Worm (Caenorhabditis elegans) whole organism, L2 larva: ENCODE data around the gene panl-3.

Experiments used
- C34F6.9 ChIP-seq: fragments of 150-350 bp; optimal IDR thresholded peaks from 2 replicates; lab custom pipeline; 2014; ENCODE audit warnings: missing biosample characterization, missing genetic modification characterization
- F13H6.1 ChIP-seq: sonication (generic microtip); optimal IDR thresholded peaks from 2 replicates; lab custom pipeline; 2016; ENCODE audit warnings: missing genetic modification characterization, missing compliant biosample characterization
- R02D3.7 ChIP-seq: fragments of 150-350 bp; optimal IDR thresholded peaks from 2 replicates; lab custom pipeline; 2014; ENCODE audit warnings: missing biosample characterization, missing genetic modification characterization
- Y55F3AM.14 ChIP-seq: fragments of 200-800 bp; sonication (Bioruptor generic); optimal IDR thresholded peaks from 2 replicates; lab custom pipeline; 2018; ENCODE audit warnings: mild to moderate bottlenecking, missing genetic modification characterization, missing compliant biosample characterization
- ZK546.5 ChIP-seq: sonication (generic microtip); optimal IDR thresholded peaks from 2 replicates; lab custom pipeline; 2017; ENCODE audit warnings: missing biosample characterization, missing genetic modification characterization
- alr-1 ChIP-seq: fragments of 150-350 bp; optimal IDR thresholded peaks from 2 replicates; lab custom pipeline; 2014; ENCODE audit warnings: missing biosample characterization, missing genetic modification characterization
- aly-2 ChIP-seq: fragments of 150-350 bp; optimal IDR thresholded peaks from 2 replicates; lab custom pipeline; 2014; ENCODE audit warnings: missing biosample characterization, missing genetic modification characterization
- ama-1 ChIP-seq: fragments of 150-350 bp; optimal IDR thresholded peaks from 2 replicates; lab custom pipeline; 2018; ENCODE audit warnings: inconsistent platforms
- blmp-1 ChIP-seq: sonication (generic microtip); optimal IDR thresholded peaks from 2 replicates; lab custom pipeline; 2017; ENCODE audit warnings: missing genetic modification characterization, mild to moderate bottlenecking, missing compliant biosample characterization, antibody characterized with exemption, moderate library complexity; ENCODE audit not compliant: insufficient read depth
- ceh-16 ChIP-seq: fragments of 150-350 bp; optimal IDR thresholded peaks from 2 replicates; lab custom pipeline; 2014; ENCODE audit warnings: missing biosample characterization, missing genetic modification characterization
- ceh-82 ChIP-seq: fragments of 150-350 bp; optimal IDR thresholded peaks from 2 replicates; lab custom pipeline; 2014; ENCODE audit warnings: missing biosample characterization, missing genetic modification characterization
- crh-2 ChIP-seq: sonication (generic microtip); optimal IDR thresholded peaks from 2 replicates; lab custom pipeline; 2017; ENCODE audit warnings: missing biosample characterization, missing genetic modification characterization
- dmd-4 ChIP-seq: sonication (generic microtip); optimal IDR thresholded peaks from 2 replicates; lab custom pipeline; 2017; ENCODE audit warnings: missing biosample characterization, missing genetic modification characterization
- egl-27 ChIP-seq: sonication (generic microtip); optimal IDR thresholded peaks from 3 replicates; lab custom pipeline; 2017; ENCODE audit warnings: missing biosample characterization, missing genetic modification reagents, missing genetic modification characterization
- elt-1 ChIP-seq: fragments of 150-350 bp; optimal IDR thresholded peaks from 2 replicates; lab custom pipeline; 2014; ENCODE audit warnings: missing biosample characterization, missing genetic modification characterization
- fos-1 ChIP-seq: fragments of 150-350 bp; optimal IDR thresholded peaks from 2 replicates; lab custom pipeline; 2014; ENCODE audit warnings: missing biosample characterization, missing genetic modification characterization
- gmeb-1 ChIP-seq: fragments of 150-350 bp; optimal IDR thresholded peaks from 2 replicates; lab custom pipeline; 2014; ENCODE audit warnings: missing biosample characterization, missing genetic modification characterization
- lin-11 ChIP-seq: fragments of 150-350 bp; sonication (generic microtip); optimal IDR thresholded peaks from 2 replicates; lab custom pipeline; 2014; ENCODE audit warnings: missing biosample characterization, missing genetic modification characterization, inconsistent platforms, mixed read lengths
- lin-13 ChIP-seq: fragments of 150-350 bp; optimal IDR thresholded peaks from 2 replicates; lab custom pipeline; 2014; ENCODE audit warnings: missing biosample characterization, missing genetic modification reagents, missing genetic modification characterization
- lsy-2 ChIP-seq, 2 experiments: fragments of 150-350 bp in 1 of 2; sonication (generic microtip) in 1 of 2; optimal IDR thresholded peaks; 2 replicates each; lab custom pipeline; 2014 to 2017; ENCODE audit warnings: missing biosample characterization in 2 of 2, missing genetic modification characterization in 2 of 2
- mab-5 ChIP-seq: fragments of 150-350 bp; optimal IDR thresholded peaks from 2 replicates; lab custom pipeline; 2014; ENCODE audit warnings: missing biosample characterization, missing genetic modification characterization
- mbf-1 ChIP-seq: sonication (generic microtip); optimal IDR thresholded peaks from 2 replicates; lab custom pipeline; 2017; ENCODE audit warnings: missing biosample characterization, missing genetic modification characterization
- mdl-1 ChIP-seq, 2 experiments: fragments of 150-350 bp in 1 of 2; sonication (generic microtip) in 1 of 2; optimal IDR thresholded peaks; 2 replicates each; lab custom pipeline; 2017; ENCODE audit warnings: missing biosample characterization in 2 of 2, missing genetic modification characterization in 2 of 2
- nhr-11 ChIP-seq: fragments of 150-350 bp; optimal IDR thresholded peaks from 2 replicates; lab custom pipeline; 2014; ENCODE audit warnings: missing biosample characterization, missing genetic modification characterization
- nhr-12 ChIP-seq: fragments of 150-350 bp; optimal IDR thresholded peaks from 2 replicates; lab custom pipeline; 2014; ENCODE audit warnings: missing biosample characterization, missing genetic modification characterization
- nhr-129 ChIP-seq: fragments of 150-350 bp; optimal IDR thresholded peaks from 2 replicates; lab custom pipeline; 2014; ENCODE audit warnings: missing biosample characterization, missing genetic modification characterization
- nhr-21 ChIP-seq: fragments of 150-350 bp; optimal IDR thresholded peaks from 2 replicates; lab custom pipeline; 2014; ENCODE audit warnings: missing biosample characterization, missing genetic modification characterization
- nhr-23 ChIP-seq: fragments of 150-350 bp; optimal IDR thresholded peaks from 2 replicates; lab custom pipeline; 2014; ENCODE audit warnings: missing biosample characterization, missing genetic modification reagents, missing genetic modification characterization
- nhr-25 ChIP-seq: fragments of 150-350 bp; sonication (generic microtip); optimal IDR thresholded peaks from 3 replicates; lab custom pipeline; 2014; ENCODE audit warnings: missing biosample characterization, missing genetic modification characterization
- nhr-77 ChIP-seq: fragments of 150-350 bp; optimal IDR thresholded peaks from 2 replicates; lab custom pipeline; 2014; ENCODE audit warnings: missing biosample characterization, missing genetic modification characterization
- peb-1 ChIP-seq: fragments of 150-350 bp; optimal IDR thresholded peaks from 2 replicates; lab custom pipeline; 2014; ENCODE audit warnings: missing biosample characterization, missing genetic modification characterization
- sem-4 ChIP-seq: fragments of 150-350 bp; optimal IDR thresholded peaks from 2 replicates; lab custom pipeline; 2014; ENCODE audit warnings: missing biosample characterization, missing genetic modification reagents, missing genetic modification characterization
- sma-3 ChIP-seq: sonication (generic microtip); optimal IDR thresholded peaks from 2 replicates; lab custom pipeline; 2016; ENCODE audit warnings: missing genetic modification reagents, missing genetic modification characterization, missing compliant biosample characterization
- sma-9 ChIP-seq, 2 experiments: fragments of 150-350 bp in 1 of 2; sonication (generic microtip) in 1 of 2; optimal IDR thresholded peaks; 2 replicates each; lab custom pipeline; 2014 to 2016; ENCODE audit warnings: missing genetic modification characterization in 2 of 2, mild to moderate bottlenecking in 1 of 2, missing biosample characterization in 1 of 2, missing compliant biosample characterization in 1 of 2, missing genetic modification reagents in 1 of 2, moderate library complexity in 1 of 2
- snpc-4 ChIP-seq: fragments of 150-350 bp; optimal IDR thresholded peaks from 2 replicates; lab custom pipeline; 2014; ENCODE audit warnings: missing biosample characterization, missing genetic modification characterization
- unc-39 ChIP-seq: fragments of 150-350 bp; optimal IDR thresholded peaks from 2 replicates; lab custom pipeline; 2014; ENCODE audit warnings: missing biosample characterization, missing genetic modification characterization
- unc-55 ChIP-seq: fragments of 150-350 bp; sonication (generic microtip); optimal IDR thresholded peaks from 3 replicates; lab custom pipeline; 2014; ENCODE audit warnings: missing biosample characterization, missing genetic modification reagents, missing genetic modification characterization
- unc-62 ChIP-seq: fragments of 150-350 bp; optimal IDR thresholded peaks from 2 replicates; lab custom pipeline; 2014; ENCODE audit warnings: missing biosample characterization, missing genetic modification reagents, missing genetic modification characterization
- ztf-1 ChIP-seq: fragments of 200-800 bp; sonication (Bioruptor generic); conservative IDR thresholded peaks from 2 replicates; pipeline ENCODE4 v1.3.6; 2022; ENCODE audit warnings: missing genetic modification characterization, missing compliant biosample characterization
- ztf-4 ChIP-seq: fragments of 150-350 bp; optimal IDR thresholded peaks from 2 replicates; lab custom pipeline; 2014; ENCODE audit warnings: missing biosample characterization, missing genetic modification characterization

panl-3 gene

ce11 chrIII:9862469-9862868 lies 43.6 kb downstream of the panl-3 start:
- no peak for TF ChIP-seq gmeb-1
- peak in 1 of 2 experiments; percentile 44 for TF ChIP-seq lsy-2 (tag; optimal IDR thresholded peaks at IDR 0.05; lab: Kevin White, UChicago)

ce11 chrIII:9867352-9867751 lies 48.5 kb downstream of the panl-3 start:
- TF ChIP-seq elt-1 (tag; lab: Kevin White, UChicago) = no peak
- no peak for TF ChIP-seq ceh-16 (tag; lab: Kevin White, UChicago)
- TF ChIP-seq sma-3 (GFP tag; lab: Kevin White, UChicago) = peak; percentile 13
- no peak for TF ChIP-seq peb-1
- TF ChIP-seq dmd-4 (tag; lab: Kevin White, UChicago) = no peak
- no peak for TF ChIP-seq lin-13 (GFP tag; lab: Kevin White, UChicago)

- TF ChIP-seq ztf-1 (no peak), sma-3 (GFP tag; lab: Kevin White, UChicago) (peak; percentile 71), snpc-4 (tag; lab: Kevin White, UChicago) (peak; percentile 25), sma-9 (GFP tag; optimal IDR thresholded peaks at IDR 0.05; lab: Kevin White, UChicago) (peak; percentile 81), sma-9 (tag; optimal IDR thresholded peaks at IDR 0.05; lab: Kevin White, UChicago) (no peak), dmd-4 (tag; lab: Kevin White, UChicago) (peak; percentile 53), mbf-1 (no peak), ztf-4 (tag; lab: Kevin White, UChicago) (peak; percentile 22), peb-1 (no peak), ceh-16 (tag; lab: Kevin White, UChicago) (no peak), sem-4 (no peak), crh-2 (peak; percentile 5), egl-27 (tag; lab: Kevin White, UChicago) (no peak), gmeb-1 (peak; percentile 94), aly-2 (tag; lab: Kevin White, UChicago) (no peak), Y55F3AM.14 (GFP tag; lab: Kevin White, UChicago) (no peak), lin-13 (GFP tag; lab: Kevin White, UChicago) (peak; percentile 56), mab-5 (tag; lab: Kevin White, UChicago) (peak; percentile 66), ama-1 (no peak), ZK546.5 (tag; lab: Kevin White, UChicago) (no peak), nhr-11 (tag; lab: Kevin White, UChicago) (no peak), nhr-12 (tag; lab: Kevin White, UChicago) (no peak), fos-1 (peak; percentile 89), lin-11 (no peak), unc-39 (tag; lab: Kevin White, UChicago) (no peak), alr-1 (tag; lab: Kevin White, UChicago) (no peak), mdl-1 (tag; optimal IDR thresholded peaks at IDR 0.05; lab: Kevin White, UChicago) (no peak), F13H6.1 (tag; lab: Kevin White, UChicago) (peak; percentile 80), C34F6.9 (tag; lab: Kevin White, UChicago) (peak; percentile 46), blmp-1 (peak; percentile 69), unc-62 (no peak), nhr-21 (peak; percentile 51), lsy-2 (tag; optimal IDR thresholded peaks at IDR 0.05; lab: Kevin White, UChicago) (peak; percentile 52 to 81), unc-55 (GFP tag; lab: Kevin White, UChicago) (peak; percentile 80)
These were observed 49.1 kb downstream of the panl-3 start, which contains the start of gene dhhc-4 for ce11 chrIII:9867780-9868503. Gene dhhc-4 (minus strand): TSS chrIII:9867792.

- TF ChIP-seq ztf-1 = no peak
- TF ChIP-seq Y55F3AM.14 (GFP tag; lab: Kevin White, UChicago) = no peak
- no peak for TF ChIP-seq unc-39 (tag; lab: Kevin White, UChicago)
- TF ChIP-seq nhr-12 (tag; lab: Kevin White, UChicago) = no peak
- TF ChIP-seq nhr-23 (tag; lab: Kevin White, UChicago) = no peak
- no peak for TF ChIP-seq lin-11
- TF ChIP-seq R02D3.7 (tag; lab: Kevin White, UChicago) = no peak
- no peak for TF ChIP-seq sma-9 (GFP tag; optimal IDR thresholded peaks at IDR 0.05; lab: Kevin White, UChicago)
- no peak for TF ChIP-seq sma-9 (tag; optimal IDR thresholded peaks at IDR 0.05; lab: Kevin White, UChicago)
- no peak for TF ChIP-seq ceh-82
- TF ChIP-seq nhr-77 (tag; lab: Kevin White, UChicago) = no peak
- TF ChIP-seq nhr-25 (tag; lab: Kevin White, UChicago) = no peak
- no peak for TF ChIP-seq nhr-129 (tag; lab: Kevin White, UChicago)
These were observed 52.2 kb downstream of the panl-3 start, which contains the start of gene ZK757.1 for ce11 chrIII:9871032-9871431. Gene ZK757.1 (minus strand): TSS chrIII:9871132.
